Worm (Caenorhabditis elegans) whole organism, late embryonic: ENCODE results near the gene srx-105.

ENCODE experiments used
- C08G9.2 ChIP-seq: sonication (generic microtip); optimal IDR thresholded peaks from 2 replicates; lab custom pipeline; 2016; ENCODE audit warnings: mild to moderate bottlenecking, missing genetic modification characterization, moderate library complexity, missing compliant biosample characterization
- C38D4.7 ChIP-seq: fragments of 200-800 bp; sonication (Bioruptor generic); optimal IDR thresholded peaks from 2 replicates; lab custom pipeline; 2018; ENCODE audit warnings: mild to moderate bottlenecking, missing genetic modification characterization, moderate library complexity, missing compliant biosample characterization
- K09A11.1 ChIP-seq: sonication (generic microtip); optimal IDR thresholded peaks from 2 replicates; lab custom pipeline; 2017; ENCODE audit warnings: antibody characterized with exemption, mild to moderate bottlenecking, missing genetic modification characterization, missing compliant biosample characterization; ENCODE audit not compliant: insufficient read depth
- T23F11.4 ChIP-seq: fragments of 200-800 bp; sonication (Bioruptor generic); optimal IDR thresholded peaks from 2 replicates; lab custom pipeline; 2018; ENCODE audit warnings: mild to moderate bottlenecking, missing genetic modification characterization, missing compliant biosample characterization
- ahr-1 ChIP-seq: sonication (generic microtip); optimal IDR thresholded peaks from 2 replicates; lab custom pipeline; 2016; ENCODE audit warnings: missing genetic modification characterization, missing compliant biosample characterization
- ama-1 ChIP-seq: fragments of 150-350 bp; optimal IDR thresholded peaks from 2 replicates; lab custom pipeline; 2014
- ceh-14 ChIP-seq: sonication (generic microtip); optimal IDR thresholded peaks from 2 replicates; lab custom pipeline; 2016; ENCODE audit warnings: missing genotype, missing genetic modification characterization, missing compliant biosample characterization
- ceh-19 ChIP-seq: fragments of 200-800 bp; sonication (Bioruptor generic); optimal IDR thresholded peaks from 2 replicates; lab custom pipeline; 2018; ENCODE audit warnings: mild to moderate bottlenecking, missing genetic modification characterization, missing compliant biosample characterization
- ceh-22 ChIP-seq: sonication (generic microtip); optimal IDR thresholded peaks from 2 replicates; lab custom pipeline; 2017; ENCODE audit warnings: missing biosample characterization, missing genetic modification characterization
- ceh-34 ChIP-seq: sonication (generic microtip); optimal IDR thresholded peaks from 2 replicates; lab custom pipeline; 2016; ENCODE audit warnings: mild to moderate bottlenecking, missing genetic modification characterization, missing compliant biosample characterization
- ceh-45 ChIP-seq: fragments of 200-800 bp; sonication (Bioruptor generic); IDR thresholded peaks from 2 replicates; pipeline ENCODE4 v1.3.6; 2022; ENCODE audit warnings: missing genetic modification reagents, missing genetic modification characterization, missing compliant biosample characterization
- ceh-48 ChIP-seq: sonication (generic microtip); optimal IDR thresholded peaks from 2 replicates; lab custom pipeline; 2016; ENCODE audit warnings: missing genetic modification characterization, inconsistent platforms, missing compliant biosample characterization
- ceh-9 ChIP-seq: sonication (generic microtip); optimal IDR thresholded peaks from 2 replicates; lab custom pipeline; 2016; ENCODE audit warnings: mild to moderate bottlenecking, missing genetic modification characterization, inconsistent platforms, missing compliant biosample characterization
- dve-1 ChIP-seq: sonication (generic microtip); optimal IDR thresholded peaks from 2 replicates; lab custom pipeline; 2017; ENCODE audit warnings: antibody characterized with exemption, mild to moderate bottlenecking, missing genetic modification characterization, missing compliant biosample characterization
- ets-4 ChIP-seq: sonication (generic microtip); optimal IDR thresholded peaks from 2 replicates; lab custom pipeline; 2016; ENCODE audit warnings: missing genetic modification characterization, missing compliant biosample characterization
- eyg-1 ChIP-seq: sonication (generic microtip); optimal IDR thresholded peaks from 2 replicates; lab custom pipeline; 2016; ENCODE audit warnings: missing genotype, missing genetic modification characterization, missing compliant biosample characterization
- fax-1 ChIP-seq: sonication (generic microtip); optimal IDR thresholded peaks from 2 replicates; lab custom pipeline; 2016; ENCODE audit warnings: missing genotype, missing genetic modification characterization, missing compliant biosample characterization
- fkh-6 ChIP-seq: sonication (generic microtip); optimal IDR thresholded peaks from 2 replicates; lab custom pipeline; 2016; ENCODE audit warnings: missing genetic modification characterization, missing compliant biosample characterization
- gmeb-2 ChIP-seq: sonication (generic microtip); optimal IDR thresholded peaks from 2 replicates; lab custom pipeline; 2016; ENCODE audit warnings: missing genetic modification characterization, inconsistent platforms, missing compliant biosample characterization
- hlh-13 ChIP-seq: fragments of 200-800 bp; sonication (Bioruptor generic); optimal IDR thresholded peaks from 2 replicates; lab custom pipeline; 2018; ENCODE audit warnings: mild to moderate bottlenecking, missing genetic modification characterization, missing compliant biosample characterization
- hlh-6 ChIP-seq: sonication (generic microtip); optimal IDR thresholded peaks from 2 replicates; lab custom pipeline; 2016; ENCODE audit warnings: missing genotype, missing genetic modification characterization, missing compliant biosample characterization
- lin-11 ChIP-seq: fragments of 200-800 bp; sonication (Bioruptor generic); optimal IDR thresholded peaks from 2 replicates; lab custom pipeline; 2018; ENCODE audit warnings: mild to moderate bottlenecking, missing genetic modification characterization, missing compliant biosample characterization
- mec-3 ChIP-seq: sonication (generic microtip); optimal IDR thresholded peaks from 2 replicates; lab custom pipeline; 2016; ENCODE audit warnings: borderline replicate concordance, missing genetic modification characterization, missing compliant biosample characterization
- nfya-1 ChIP-seq: sonication (generic microtip); optimal IDR thresholded peaks from 2 replicates; lab custom pipeline; 2017; ENCODE audit warnings: missing genetic modification characterization, mild to moderate bottlenecking, missing compliant biosample characterization, antibody characterized with exemption, moderate library complexity
- nhr-11 ChIP-seq: fragments of 150-350 bp; optimal IDR thresholded peaks from 2 replicates; lab custom pipeline; 2014; ENCODE audit warnings: missing biosample characterization, missing genetic modification characterization
- nhr-232 ChIP-seq: sonication (generic microtip); optimal IDR thresholded peaks from 2 replicates; lab custom pipeline; 2016; ENCODE audit warnings: missing genetic modification characterization, missing compliant biosample characterization
- npax-4 ChIP-seq: sonication (generic microtip); optimal IDR thresholded peaks from 2 replicates; lab custom pipeline; 2016; ENCODE audit warnings: missing genetic modification characterization, missing compliant biosample characterization
- odd-2 ChIP-seq: sonication (generic microtip); optimal IDR thresholded peaks from 2 replicates; lab custom pipeline; 2017; ENCODE audit warnings: antibody characterized with exemption, mild to moderate bottlenecking, missing genetic modification characterization, missing compliant biosample characterization
- pag-3 ChIP-seq: sonication (generic microtip); optimal IDR thresholded peaks from 2 replicates; lab custom pipeline; 2016; ENCODE audit warnings: missing compliant biosample characterization, missing genetic modification characterization, borderline replicate concordance
- pax-1 ChIP-seq: fragments of 150-350 bp; optimal IDR thresholded peaks from 2 replicates; lab custom pipeline; 2014; ENCODE audit warnings: missing biosample characterization, missing genetic modification characterization
- pha-2 ChIP-seq: sonication (generic microtip); optimal IDR thresholded peaks from 2 replicates; lab custom pipeline; 2017; ENCODE audit warnings: mild to moderate bottlenecking, missing genetic modification characterization, missing compliant biosample characterization
- pha-4 ChIP-seq: fragments of 150-350 bp; optimal IDR thresholded peaks from 2 replicates; lab custom pipeline; 2018; ENCODE audit warnings: missing biosample characterization, missing genetic modification reagents, missing genetic modification characterization
- rnt-1 ChIP-seq: sonication (generic microtip); optimal IDR thresholded peaks from 2 replicates; lab custom pipeline; 2016; ENCODE audit warnings: missing genetic modification characterization, missing compliant biosample characterization
- sdc-2 ChIP-seq: sonication (generic microtip); optimal IDR thresholded peaks from 2 replicates; lab custom pipeline; 2016; ENCODE audit warnings: missing genotype, missing genetic modification characterization, missing compliant biosample characterization
- sox-2 ChIP-seq: fragments of 200-800 bp; sonication (Bioruptor generic); IDR thresholded peaks from 2 replicates; pipeline ENCODE4 v1.3.6; 2022; ENCODE audit warnings: missing genetic modification reagents, missing genetic modification characterization, missing compliant biosample characterization
- tbx-7 ChIP-seq: sonication (generic microtip); optimal IDR thresholded peaks from 2 replicates; lab custom pipeline; 2016; ENCODE audit warnings: missing genotype, missing genetic modification characterization, missing compliant biosample characterization
- ttx-3 ChIP-seq: sonication (generic microtip); optimal IDR thresholded peaks from 2 replicates; lab custom pipeline; 2016; ENCODE audit warnings: missing genetic modification reagents, missing genetic modification characterization, missing compliant biosample characterization
- unc-86 ChIP-seq: sonication (generic microtip); optimal IDR thresholded peaks from 2 replicates; lab custom pipeline; 2016; ENCODE audit warnings: missing genetic modification characterization, missing compliant biosample characterization

The srx-105 gene

ce11 chrII:3716455-3716854, 15.2 kb upstream of the srx-105 start, which contains the start of gene srh-99:
TSS of gene srh-99 (minus strand) at chrII:3716555.
- TF ChIP-seq gmeb-2 (tag; lab: Kevin White, UChicago) (no peak), nhr-11 (tag; lab: Kevin White, UChicago) (no peak), hlh-13 (GFP tag; lab: Kevin White, UChicago) (no peak), ceh-22 (tag; lab: Kevin White, UChicago) (no peak), pha-4 (tag; lab: Kevin White, UChicago) (no peak), ceh-14 (tag; lab: Kevin White, UChicago) (no peak), dve-1 (tag; lab: Kevin White, UChicago) (no peak), pag-3 (no peak), tbx-7 (no peak), mec-3 (tag; lab: Kevin White, UChicago) (no peak), nfya-1 (tag; lab: Kevin White, UChicago) (no peak), ceh-48 (tag; lab: Kevin White, UChicago) (no peak), odd-2 (tag; lab: Kevin White, UChicago) (no peak)

DNA sequence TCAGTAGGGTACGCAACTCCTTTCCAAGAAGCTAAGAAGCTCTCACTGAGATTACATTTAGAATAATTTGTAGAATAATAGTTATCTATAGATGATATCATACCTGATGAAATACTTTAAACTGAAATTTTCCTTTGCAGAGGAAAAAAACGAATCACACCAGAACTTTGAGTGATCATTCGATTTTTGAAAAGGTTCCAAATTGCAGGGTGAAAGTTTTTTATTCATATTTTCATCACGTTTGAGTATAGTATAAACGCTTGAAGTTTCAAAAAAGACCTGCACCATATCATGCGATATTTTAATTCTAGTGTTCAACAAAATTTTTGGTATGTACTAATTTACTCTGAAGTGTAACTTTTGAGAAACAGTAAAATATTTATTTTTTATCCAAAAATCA, 13.4 kb upstream of the srx-105 start, which contains the start of gene srh-100:
srh-100 (minus strand) TSS at position 101 of the 400 bp plus-strand sequence.
- TF ChIP-seq pax-1 (tag; lab: Kevin White, UChicago) (no peak), eyg-1 (no peak), tbx-7 (no peak), C08G9.2 (tag; lab: Kevin White, UChicago) (no peak), ceh-19 (GFP tag; lab: Kevin White, UChicago) (no peak), ceh-14 (tag; lab: Kevin White, UChicago) (no peak), ttx-3 (tag; lab: Kevin White, UChicago) (no peak), ceh-45 (no peak), sox-2 (GFP tag; lab: Robert Waterston, UW) (no peak), hlh-6 (tag; lab: Kevin White, UChicago) (no peak), sdc-2 (tag; lab: Kevin White, UChicago) (no peak), fkh-6 (no peak), ahr-1 (tag; lab: Kevin White, UChicago) (no peak), lin-11 (tag; lab: Kevin White, UChicago) (no peak), ceh-22 (tag; lab: Kevin White, UChicago) (no peak), unc-86 (tag; lab: Kevin White, UChicago) (no peak), hlh-13 (GFP tag; lab: Kevin White, UChicago) (no peak), nhr-232 (no peak), T23F11.4 (GFP tag; lab: Kevin White, UChicago) (no peak), npax-4 (tag; lab: Kevin White, UChicago) (no peak)

DNA sequence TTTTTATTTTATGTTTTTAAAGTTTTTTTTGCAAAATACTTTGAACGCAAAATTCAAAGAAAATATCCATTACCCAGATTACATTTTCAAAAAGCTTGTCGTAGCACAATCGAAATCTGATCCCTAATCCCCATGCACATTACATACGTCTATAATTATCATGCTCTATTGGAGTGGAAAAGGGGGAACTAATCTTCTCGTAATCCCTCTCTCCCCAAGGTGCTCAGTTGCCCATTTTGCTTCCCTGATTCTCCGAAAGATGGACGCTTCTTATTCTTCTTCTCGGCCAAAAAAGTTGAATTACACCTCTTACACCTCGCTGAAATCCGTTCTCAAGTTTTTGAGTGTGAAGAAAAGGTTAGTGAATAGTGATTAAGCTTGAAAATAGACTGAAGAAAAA, 9.8 kb upstream of the srx-105 start, which contains the start of gene fbxc-53:
fbxc-53 (plus strand) TSS at position 245 of the 400 bp plus-strand sequence.
- TF ChIP-seq rnt-1 (tag; lab: Kevin White, UChicago) (no peak), pha-2 (tag; lab: Kevin White, UChicago) (no peak), ceh-34 (tag; lab: Kevin White, UChicago) (no peak), C38D4.7 (GFP tag; lab: Kevin White, UChicago) (no peak), ceh-9 (no peak), eyg-1 (no peak), fax-1 (tag; lab: Kevin White, UChicago) (no peak), sdc-2 (tag; lab: Kevin White, UChicago) (no peak), ama-1 (lab: Kevin White, UChicago) (no peak), ets-4 (tag; lab: Kevin White, UChicago) (no peak), K09A11.1 (tag; lab: Kevin White, UChicago) (no peak)
